Fruit fly (Drosophila melanogaster) whole organism, embryonic: ENCODE data around the gene Cpr23B.
A peak's percentile ranks its signal among the peaks of the same experiment; 100 is the strongest.

Experiments
- CG10366 ChIP-seq: fragments of 200-800 bp; sonication (Bioruptor generic); IDR thresholded peaks from 2 replicates; pipeline ENCODE4 v1.3.6; 2022; ENCODE audit warnings: missing biosample characterization, missing genetic modification characterization
- CG11695 ChIP-seq: fragments of 200-800 bp; sonication (Bioruptor generic); IDR thresholded peaks from 3 replicates; pipeline ENCODE4 v1.3.6; 2022; ENCODE audit warnings: missing biosample characterization, missing genetic modification characterization
- CG11723 ChIP-seq: fragments of 200-800 bp; sonication (Bioruptor generic); optimal IDR thresholded peaks from 2 replicates; lab custom pipeline; 2017; ENCODE audit warnings: missing biosample characterization, mild to moderate bottlenecking, missing genetic modification characterization
- CG12942 ChIP-seq: fragments of 200-800 bp; sonication (Bioruptor generic); optimal IDR thresholded peaks from 3 replicates; lab custom pipeline; 2016; ENCODE audit warnings: missing biosample characterization, missing genetic modification characterization
- CG13775 ChIP-seq: fragments of 200-800 bp; sonication (Bioruptor generic); optimal IDR thresholded peaks from 3 replicates; lab custom pipeline; 2017; ENCODE audit warnings: missing biosample characterization, mild to moderate bottlenecking, missing genetic modification characterization
- CG15269 ChIP-seq: fragments of 200-800 bp; sonication (Bioruptor generic); optimal IDR thresholded peaks from 2 replicates; lab custom pipeline; 2018; ENCODE audit warnings: missing biosample characterization, mild to moderate bottlenecking, missing genetic modification characterization, moderate library complexity
- CG16813 ChIP-seq: fragments of 200-800 bp; sonication (Bioruptor generic); IDR thresholded peaks from 3 replicates; pipeline ENCODE4 v1.3.6; 2022; ENCODE audit warnings: missing biosample characterization, missing genetic modification characterization; ENCODE audit not compliant: partially characterized antibody
- CG17328 ChIP-seq: fragments of 200-800 bp; sonication (Bioruptor generic); IDR thresholded peaks from 2 replicates; pipeline ENCODE4 v1.3.6; 2022; ENCODE audit warnings: missing biosample characterization, missing genetic modification characterization
- CG17912 ChIP-seq: fragments of 200-800 bp; sonication (Bioruptor generic); optimal IDR thresholded peaks from 2 replicates; lab custom pipeline; 2018; ENCODE audit warnings: missing biosample characterization, mild to moderate bottlenecking, missing genetic modification characterization
- CG30431 ChIP-seq: fragments of 200-800 bp; sonication (Bioruptor generic); optimal IDR thresholded peaks from 2 replicates; lab custom pipeline; 2017; ENCODE audit warnings: missing biosample characterization, missing genetic modification characterization
- CG3838 ChIP-seq: fragments of 200-800 bp; sonication (Bioruptor generic); optimal IDR thresholded peaks from 3 replicates; lab custom pipeline; 2016; ENCODE audit warnings: missing biosample characterization, missing genetic modification characterization
- CG4360 ChIP-seq: fragments of 200-800 bp; sonication (Bioruptor generic); IDR thresholded peaks from 2 replicates; pipeline ENCODE4 v1.3.6; 2022; ENCODE audit warnings: missing biosample characterization, missing genetic modification characterization
- CG43689 ChIP-seq: fragments of 200-800 bp; sonication (Bioruptor generic); IDR thresholded peaks from 2 replicates; pipeline ENCODE4 v1.3.6; 2022; ENCODE audit warnings: missing biosample characterization, missing genetic modification characterization
- CG4854 ChIP-seq: fragments of 200-800 bp; sonication (Bioruptor generic); optimal IDR thresholded peaks from 2 replicates; lab custom pipeline; 2016; ENCODE audit warnings: missing biosample characterization, missing genetic modification characterization, inconsistent platforms
- CG9727 ChIP-seq: fragments of 200-800 bp; sonication (Bioruptor generic); optimal IDR thresholded peaks from 3 replicates; lab custom pipeline; 2017; ENCODE audit warnings: missing biosample characterization, mild to moderate bottlenecking, missing genetic modification characterization
- Doc3 ChIP-seq: fragments of 200-800 bp; sonication (Bioruptor generic); IDR thresholded peaks from 3 replicates; pipeline ENCODE4 v1.3.6; 2022; ENCODE audit warnings: missing biosample characterization, missing genetic modification characterization; ENCODE audit not compliant: partially characterized antibody
- HLH4C ChIP-seq: fragments of 200-800 bp; sonication (Bioruptor generic); IDR thresholded peaks from 3 replicates; pipeline ENCODE4 v1.3.6; 2022; ENCODE audit warnings: missing biosample characterization, missing genetic modification characterization; ENCODE audit not compliant: partially characterized antibody
- HmgD ChIP-seq: fragments of 200-800 bp; sonication (Bioruptor generic); optimal IDR thresholded peaks from 3 replicates; lab custom pipeline; 2016; ENCODE audit warnings: missing biosample characterization, missing genetic modification characterization
- Nf-YC ChIP-seq: fragments of 200-800 bp; optimal IDR thresholded peaks from 3 replicates; lab custom pipeline; 2019; ENCODE audit warnings: missing biosample characterization, mild to moderate bottlenecking, missing genetic modification characterization, moderate library complexity
- Oli ChIP-seq: fragments of 200-800 bp; sonication (Bioruptor generic); optimal IDR thresholded peaks from 2 replicates; lab custom pipeline; 2018; ENCODE audit warnings: missing biosample characterization, mild to moderate bottlenecking, missing genetic modification characterization, moderate library complexity
- Pdp1 ChIP-seq, 2 experiments: fragments of 200-800 bp; sonication (Bioruptor generic); optimal IDR thresholded peaks; 3 replicates each; lab custom pipeline; 2016; ENCODE audit warnings: missing biosample characterization in 2 of 2, missing genetic modification characterization in 2 of 2, mild to moderate bottlenecking in 1 of 2, moderate library complexity in 1 of 2
- Six4 ChIP-seq: fragments of 200-800 bp; sonication (Bioruptor generic); optimal IDR thresholded peaks from 2 replicates; lab custom pipeline; 2016; ENCODE audit warnings: missing biosample characterization, missing genetic modification characterization
- Sry-δ ChIP-seq: fragments of 200-800 bp; sonication (Bioruptor generic); optimal IDR thresholded peaks from 2 replicates; lab custom pipeline; 2016; ENCODE audit warnings: missing biosample characterization, missing genetic modification characterization
- ac ChIP-seq: fragments of 200-800 bp; sonication (Bioruptor generic); optimal IDR thresholded peaks from 3 replicates; lab custom pipeline; 2017; ENCODE audit warnings: missing biosample characterization, mild to moderate bottlenecking, missing genetic modification characterization
- ap ChIP-seq: fragments of 200-800 bp; sonication (Bioruptor generic); IDR thresholded peaks from 2 replicates; pipeline ENCODE4 v1.3.6; 2022; ENCODE audit warnings: missing biosample characterization, missing genetic modification characterization
- ase ChIP-seq: fragments of 200-800 bp; sonication (Bioruptor generic); IDR thresholded peaks from 3 replicates; pipeline ENCODE4 v1.3.6; 2022; ENCODE audit warnings: missing biosample characterization, missing genetic modification characterization
- bcd ChIP-seq: fragments of 200-800 bp; sonication (Bioruptor generic); optimal IDR thresholded peaks from 2 replicates; lab custom pipeline; 2017; ENCODE audit warnings: missing biosample characterization, mild to moderate bottlenecking, missing genetic modification characterization
- bigmax ChIP-seq: fragments of 200-800 bp; sonication (Bioruptor generic); optimal IDR thresholded peaks from 2 replicates; lab custom pipeline; 2018; ENCODE audit warnings: missing biosample characterization, mild to moderate bottlenecking, missing genetic modification characterization
- chif ChIP-seq, 2 experiments: fragments of 200-800 bp; sonication (Bioruptor generic); optimal IDR thresholded peaks; 3 replicates each; lab custom pipeline; 2016; ENCODE audit warnings: missing biosample characterization in 2 of 2, missing genetic modification characterization in 2 of 2
- dati ChIP-seq: fragments of 200-800 bp; sonication (Bioruptor generic); IDR thresholded peaks from 2 replicates; pipeline ENCODE4 v1.3.6; 2022; ENCODE audit warnings: missing biosample characterization, missing genetic modification characterization
- exex ChIP-seq: fragments of 200-800 bp; sonication (Bioruptor generic); optimal IDR thresholded peaks from 4 replicates; lab custom pipeline; 2018; ENCODE audit warnings: missing biosample characterization, mild to moderate bottlenecking, missing genetic modification characterization, moderate library complexity
- fd64A ChIP-seq: fragments of 200-800 bp; sonication (Bioruptor generic); optimal IDR thresholded peaks from 3 replicates; lab custom pipeline; 2018; ENCODE audit warnings: missing biosample characterization, mild to moderate bottlenecking, missing genetic modification characterization
- fru ChIP-seq: fragments of >200 bp; optimal IDR thresholded peaks from 2 replicates; lab custom pipeline; 2017
- gt ChIP-seq: fragments of 200-800 bp; sonication (Bioruptor generic); IDR thresholded peaks from 2 replicates; pipeline ENCODE4 v1.3.6; 2022; ENCODE audit warnings: missing biosample characterization, missing genetic modification characterization
- hkb ChIP-seq, 2 experiments: fragments of 200-800 bp in 1 of 2; fragments of >200 bp in 1 of 2; sonication (Bioruptor generic) in 1 of 2; IDR thresholded peaks in 1 of 2; optimal IDR thresholded peaks in 1 of 2; 2 replicates each; pipeline versions ENCODE4 v1.3.6 to Lab custom; 2017 to 2022; ENCODE audit warnings: missing biosample characterization in 1 of 2, missing genetic modification characterization in 1 of 2
- ind ChIP-seq: fragments of 200-800 bp; sonication (Bioruptor generic); optimal IDR thresholded peaks from 3 replicates; lab custom pipeline; 2016; ENCODE audit warnings: missing biosample characterization, missing genetic modification characterization
- kni ChIP-seq: fragments of 200-800 bp; sonication (Bioruptor generic); optimal IDR thresholded peaks from 3 replicates; lab custom pipeline; 2017; ENCODE audit warnings: mild to moderate bottlenecking, missing biosample characterization, missing genetic modification reagents, missing genetic modification characterization
- knrl ChIP-seq: fragments of 200-800 bp; sonication (Bioruptor generic); IDR thresholded peaks from 3 replicates; pipeline ENCODE4 v1.3.6; 2022; ENCODE audit warnings: missing biosample characterization, missing genetic modification characterization; ENCODE audit not compliant: partially characterized antibody
- lola ChIP-seq, 3 experiments: fragments of >200 bp in 2 of 3; fragments of 200-800 bp in 1 of 3; sonication (Bioruptor generic) in 1 of 3; optimal IDR thresholded peaks; 2 replicates each; lab custom pipeline; 2017 to 2019; ENCODE audit warnings: missing biosample characterization in 3 of 3, missing genetic modification characterization in 3 of 3, mild to moderate bottlenecking in 1 of 3, moderate library complexity in 1 of 3
- mirr ChIP-seq: fragments of 200-800 bp; sonication (Bioruptor generic); optimal IDR thresholded peaks from 3 replicates; lab custom pipeline; 2018; ENCODE audit warnings: missing biosample characterization, mild to moderate bottlenecking, missing genetic modification characterization
- nerfin-1 ChIP-seq: fragments of 200-800 bp; sonication (Bioruptor generic); optimal IDR thresholded peaks from 3 replicates; lab custom pipeline; 2019; ENCODE audit warnings: missing biosample characterization, mild to moderate bottlenecking, missing genetic modification characterization, moderate library complexity
- odd ChIP-seq: fragments of 200-800 bp; sonication (Bioruptor generic); optimal IDR thresholded peaks from 2 replicates; lab custom pipeline; 2017; ENCODE audit warnings: missing biosample characterization, mild to moderate bottlenecking, missing genetic modification characterization
- pnt ChIP-seq: fragments of 200-800 bp; sonication (Bioruptor generic); optimal IDR thresholded peaks from 3 replicates; lab custom pipeline; 2016; ENCODE audit warnings: missing biosample characterization, missing genetic modification characterization
- pum ChIP-seq: fragments of 200-800 bp; sonication (Bioruptor generic); optimal IDR thresholded peaks from 2 replicates; lab custom pipeline; 2016; ENCODE audit warnings: missing biosample characterization, missing genetic modification characterization
- ro ChIP-seq: fragments of 200-800 bp; sonication (Bioruptor generic); IDR thresholded peaks from 2 replicates; pipeline ENCODE4 v1.3.6; 2022; ENCODE audit warnings: missing biosample characterization, missing genetic modification characterization
- sd ChIP-seq: fragments of 200-800 bp; sonication (Bioruptor generic); optimal IDR thresholded peaks from 3 replicates; lab custom pipeline; 2018; ENCODE audit warnings: missing biosample characterization, mild to moderate bottlenecking, missing genetic modification characterization, moderate library complexity
- sob ChIP-seq: fragments of 200-800 bp; sonication (Bioruptor generic); IDR thresholded peaks from 2 replicates; pipeline ENCODE4 v1.3.6; 2022; ENCODE audit warnings: missing biosample characterization, missing genetic modification characterization
- ssp ChIP-seq: fragments of 200-800 bp; sonication (Bioruptor generic); IDR thresholded peaks from 2 replicates; pipeline ENCODE4 v1.3.6; 2022; ENCODE audit warnings: missing biosample characterization, missing genetic modification characterization
- tgo ChIP-seq: fragments of 200-800 bp; sonication (Bioruptor generic); IDR thresholded peaks from 3 replicates; pipeline ENCODE4 v1.3.6; 2022; ENCODE audit warnings: missing biosample characterization, missing genetic modification characterization
- trem ChIP-seq: fragments of 200-800 bp; optimal IDR thresholded peaks from 3 replicates; lab custom pipeline; 2019; ENCODE audit warnings: missing biosample characterization, mild to moderate bottlenecking, missing genetic modification characterization, moderate library complexity

Cpr23B gene

DNA sequence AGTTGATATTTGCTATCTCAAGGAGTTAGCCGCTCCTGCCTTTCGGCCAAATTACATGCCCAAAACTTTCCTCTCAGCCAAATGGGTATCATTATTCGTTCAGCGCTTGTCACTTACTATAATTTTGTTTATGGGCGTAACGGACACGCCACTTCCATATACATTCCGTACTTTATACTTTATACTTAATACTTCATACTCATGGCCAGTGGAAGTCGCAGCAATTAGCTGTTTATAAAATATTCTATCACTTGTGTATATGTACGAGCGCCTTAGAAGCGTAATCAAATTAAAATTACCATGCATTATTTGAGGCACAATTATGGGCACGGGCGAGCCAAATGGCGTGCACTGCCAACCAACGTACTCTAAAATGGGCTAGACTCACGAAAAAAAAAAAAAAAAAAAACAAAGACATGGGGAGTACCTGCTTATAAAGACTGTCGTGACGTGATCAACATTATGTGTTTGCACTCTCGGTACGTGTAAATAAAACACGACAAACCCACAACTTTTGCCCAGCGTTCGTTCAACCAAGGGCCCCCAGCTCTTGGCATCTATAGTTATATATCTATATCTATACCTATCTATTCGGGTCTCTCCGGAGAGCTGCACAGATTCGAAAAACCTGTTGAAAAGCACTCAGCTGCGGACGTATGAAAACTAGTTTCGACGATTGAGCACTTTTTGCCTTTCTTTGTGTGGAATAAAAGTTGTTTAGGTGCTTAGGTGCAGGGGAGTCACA lies 23.1 kb downstream of the Cpr23B start (continued):
- TF ChIP-seq CG30431 (GFP tag; lab: Kevin White, UChicago): no peak
- TF ChIP-seq CG12942 (GFP tag; lab: Kevin White, UChicago): no peak
- TF ChIP-seq dati (GFP tag; lab: Robert Waterston, UW): no peak
- TF ChIP-seq CG3838 (GFP tag; lab: Kevin White, UChicago): no peak
- TF ChIP-seq HLH4C (GFP tag; lab: Robert Waterston, UW): no peak
- no peak for TF ChIP-seq Doc3 (GFP tag; lab: Robert Waterston, UW)
- TF ChIP-seq bigmax (GFP tag; lab: Kevin White, UChicago): no peak
- TF ChIP-seq CG11695: 0 out of 3 replicates have a peak, but pooled peaks have one; percentile 12
- TF ChIP-seq knrl (GFP tag; lab: Robert Waterston, UW): no peak
- TF ChIP-seq pnt (GFP tag; lab: Kevin White, UChicago): no peak
- peak; percentile 96 for TF ChIP-seq kni (GFP tag; lab: Kevin White, UChicago)
- TF ChIP-seq Oli (tag; lab: Kevin White, UChicago): no peak
- TF ChIP-seq lola (GFP tag; optimal IDR thresholded peaks at IDR 0.05; lab: Kevin White, UChicago): no peak
- TF ChIP-seq ap (GFP tag; lab: Robert Waterston, UW): no peak
- no peak for TF ChIP-seq Sry-δ (GFP tag; lab: Kevin White, UChicago)
- TF ChIP-seq CG11723 (GFP tag; lab: Kevin White, UChicago): peak; percentile 31
- TF ChIP-seq tgo (GFP tag; lab: Robert Waterston, UW): no peak; the same call in 2 of the 3 replicates
- TF ChIP-seq ase (GFP tag; lab: Robert Waterston, UW): no peak
- no peak for TF ChIP-seq CG10366 (GFP tag; lab: Robert Waterston, UW)
- no peak for TF ChIP-seq trem
- no peak for TF ChIP-seq Six4
- TF ChIP-seq CG17912 (GFP tag; lab: Kevin White, UChicago): no peak
- no peak for TF ChIP-seq ind (GFP tag; lab: Kevin White, UChicago)
- TF ChIP-seq hkb (optimal IDR thresholded peaks at IDR 0.05; lab: Kevin White, UChicago): no peak
- peak; percentile 16; the same call in 1 of the 2 replicates for TF ChIP-seq hkb (GFP tag; IDR thresholded peaks at IDR 0.05; lab: Robert Waterston, UW)
- peak; percentile 52 for TF ChIP-seq mirr (GFP tag; lab: Kevin White, UChicago)
- TF ChIP-seq Nf-YC: no peak
- TF ChIP-seq sd (tag; lab: Kevin White, UChicago): peak; percentile 15
- peak; percentile 40 for TF ChIP-seq odd (GFP tag; lab: Kevin White, UChicago)
- TF ChIP-seq Pdp1 (GFP tag; optimal IDR thresholded peaks at IDR 0.05; lab: Kevin White, UChicago): peak in 1 of 2 experiments; percentile 27
- TF ChIP-seq CG16813: no peak
- no peak for TF ChIP-seq CG4360 (GFP tag; lab: Robert Waterston, UW)
- TF ChIP-seq CG17328: no peak
- TF ChIP-seq CG13775 (GFP tag; lab: Kevin White, UChicago): no peak
- no peak for TF ChIP-seq pum
- TF ChIP-seq gt: no peak
- no peak for TF ChIP-seq chif (GFP tag; optimal IDR thresholded peaks at IDR 0.05; lab: Kevin White, UChicago)
- TF ChIP-seq ac (GFP tag; lab: Kevin White, UChicago): no peak
- TF ChIP-seq ro (GFP tag; lab: Robert Waterston, UW): no peak
- TF ChIP-seq nerfin-1 (tag; lab: Kevin White, UChicago): no peak
- no peak for TF ChIP-seq CG15269
- no peak for TF ChIP-seq bcd (GFP tag; lab: Kevin White, UChicago)
- TF ChIP-seq sob (GFP tag; lab: Robert Waterston, UW): peak; percentile 57
- no peak for TF ChIP-seq exex (tag; lab: Kevin White, UChicago)
- TF ChIP-seq ssp (GFP tag; lab: Robert Waterston, UW): no peak
- peak; percentile 39 for TF ChIP-seq fd64A (GFP tag; lab: Kevin White, UChicago)
- no peak for TF ChIP-seq CG43689 (GFP tag; lab: Robert Waterston, UW)
- no peak for TF ChIP-seq HmgD (GFP tag; lab: Kevin White, UChicago)
- TF ChIP-seq fru (lab: Kevin White, UChicago): no peak
- TF ChIP-seq CG4854 (GFP tag; lab: Kevin White, UChicago): no peak
- no peak for TF ChIP-seq CG9727
